Worm (Caenorhabditis elegans): ENCODE results near the gene W06H8.2.
A peak's percentile ranks its signal among the peaks of the same experiment; 100 is the strongest.

W06H8.2 gene

DNA sequence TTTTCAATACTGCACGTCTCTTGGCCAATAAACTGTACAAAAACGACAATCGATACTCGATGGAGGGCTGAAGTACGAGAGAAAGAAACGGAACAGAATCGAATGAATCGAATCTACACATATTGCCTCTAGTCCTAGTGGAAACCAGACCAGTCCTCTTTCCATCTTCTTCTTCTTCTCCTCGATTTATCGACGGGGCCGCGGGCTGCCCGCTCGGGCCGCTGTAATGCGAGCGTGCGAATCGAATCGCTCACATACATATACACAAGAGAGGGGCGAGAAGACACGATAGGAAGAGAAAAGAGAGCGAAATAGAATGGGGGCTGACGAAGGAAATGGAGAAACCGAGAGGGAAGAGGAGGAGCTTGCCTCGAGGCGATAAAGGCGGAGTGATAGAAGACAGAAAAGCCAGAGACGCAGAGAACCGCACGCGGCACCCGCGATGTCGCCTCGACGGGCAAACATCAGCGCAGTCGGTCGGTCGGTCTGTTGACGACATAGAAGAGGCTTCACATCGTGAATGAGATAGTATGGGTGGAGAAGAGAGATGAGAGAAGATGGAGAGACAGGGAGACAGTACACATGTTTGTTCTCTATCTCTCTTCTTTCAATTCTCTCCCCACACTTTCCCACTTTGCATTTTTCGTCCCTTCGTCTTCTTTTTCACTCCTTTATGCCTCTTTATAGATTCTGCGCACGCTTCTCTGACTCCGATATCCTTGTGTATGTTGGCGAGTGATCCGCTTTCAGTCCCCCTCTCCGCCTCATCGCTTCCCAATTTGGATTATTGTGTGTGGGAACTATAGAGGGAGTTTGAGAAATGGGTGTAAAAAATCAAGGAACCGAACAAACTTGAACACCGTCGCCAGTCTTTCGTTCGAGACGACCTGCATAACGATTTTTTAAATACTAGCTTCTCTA, 21.0 kb downstream of the W06H8.2 start:
- TF ChIP-seq ces-1 (GFP tag; optimal IDR thresholded peaks at IDR 0.05) (peak; percentile 73), nhr-76 (tag; optimal IDR thresholded peaks at IDR 0.05) (no peak), mls-2 (tag; optimal IDR thresholded peaks at IDR 0.05) (peak; percentile 83), unc-62 (GFP tag; optimal IDR thresholded peaks at IDR 0.05) (peak; percentile 87), lsy-2 (tag; optimal IDR thresholded peaks at IDR 0.05) (peak; percentile 63), unc-120 (tag; optimal IDR thresholded peaks at IDR 0.05; ENCODE audit: poor library complexity, severe bottlenecking) (peak; percentile 95), flh-1 (GFP tag; optimal IDR thresholded peaks at IDR 0.05) (no peak), lin-13 (tag; optimal IDR thresholded peaks at IDR 0.05) (peak; percentile 62), tbx-8 (GFP tag; optimal IDR thresholded peaks at IDR 0.05) (peak; percentile 71), elt-3 (tag; optimal IDR thresholded peaks at IDR 0.05) (peak; percentile 12), unc-39 (tag; optimal IDR thresholded peaks at IDR 0.05) (no peak), ham-2 (GFP tag; optimal IDR thresholded peaks at IDR 0.05) (peak; percentile 89), cnd-1 (tag; optimal IDR thresholded peaks at IDR 0.05) (peak; percentile 3), nhr-237 (tag; optimal IDR thresholded peaks at IDR 0.05) (peak; percentile 61), snpc-4 (tag; optimal IDR thresholded peaks at IDR 0.05) (no peak), hlh-1 (tag; optimal IDR thresholded peaks at IDR 0.05) (peak; percentile 36), drap-1 (GFP tag; optimal IDR thresholded peaks at IDR 0.05) (peak; percentile 67), lin-32 (GFP tag; optimal IDR thresholded peaks at IDR 0.05) (no peak), M03D4.4 (tag; optimal IDR thresholded peaks at IDR 0.05) (peak; percentile 64), ceh-83 (GFP tag; optimal IDR thresholded peaks at IDR 0.05) (no peak), sem-2 (GFP tag; optimal IDR thresholded peaks at IDR 0.05) (peak; percentile 8), ztf-11 (tag; optimal IDR thresholded peaks at IDR 0.05) (peak; percentile 66), zip-8 (tag; optimal IDR thresholded peaks at IDR 0.05) (no peak), ceh-39 (tag; optimal IDR thresholded peaks at IDR 0.05) (peak; percentile 40), nhr-2 (tag; optimal IDR thresholded peaks at IDR 0.05) (no peak), pha-4 (tag; optimal IDR thresholded peaks at IDR 0.05) (peak; percentile 90), nhr-12 (tag; optimal IDR thresholded peaks at IDR 0.05) (peak; percentile 82), elt-1 (tag; optimal IDR thresholded peaks at IDR 0.05; ENCODE audit: borderline replicate concordance, insufficient read depth) (no peak), blmp-1 (tag; optimal IDR thresholded peaks at IDR 0.05) (peak; percentile 35), mab-5 (tag; optimal IDR thresholded peaks at IDR 0.05) (no peak), mep-1 (tag; optimal IDR thresholded peaks at IDR 0.05) (peak; percentile 71), nhr-28 (tag; optimal IDR thresholded peaks at IDR 0.05) (no peak), ceh-43 (GFP tag; optimal IDR thresholded peaks at IDR 0.05) (no peak), sptf-1 (tag; optimal IDR thresholded peaks at IDR 0.05) (peak; percentile 81), bed-3 (GFP tag; optimal IDR thresholded peaks at IDR 0.05) (peak; percentile 24)

DNA sequence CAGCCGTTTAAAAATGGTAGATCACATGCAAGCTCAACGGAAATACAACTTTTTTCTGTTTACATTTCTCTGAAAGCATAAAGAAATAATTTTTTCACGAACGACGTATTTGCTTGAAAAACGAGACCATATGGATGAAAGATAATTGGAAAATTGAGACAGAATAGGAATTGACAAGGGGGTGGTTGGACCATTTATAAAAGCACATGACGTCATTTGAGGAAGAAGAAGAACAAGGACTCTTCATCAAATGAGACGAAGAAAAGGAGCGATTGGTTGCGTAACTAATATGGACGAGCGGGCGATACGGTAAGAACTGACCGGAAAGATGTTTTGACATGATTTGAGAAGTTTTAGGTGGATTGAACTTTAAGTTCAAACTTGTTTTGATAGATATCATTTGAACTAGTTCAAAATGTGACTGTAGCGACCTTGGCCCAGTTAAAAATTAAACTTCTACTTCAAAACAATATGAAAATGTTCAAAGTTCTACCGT, 21.9 kb downstream of the W06H8.2 start:
- TF ChIP-seq mls-2 (tag; optimal IDR thresholded peaks at IDR 0.05), result no peak
- peak; percentile 56 for TF ChIP-seq ces-1 (GFP tag; optimal IDR thresholded peaks at IDR 0.05)
- TF ChIP-seq nhr-237 (tag; optimal IDR thresholded peaks at IDR 0.05), result no peak
- TF ChIP-seq tbx-8 (GFP tag; optimal IDR thresholded peaks at IDR 0.05), result no peak
- TF ChIP-seq lsy-2 (tag; optimal IDR thresholded peaks at IDR 0.05), result peak; percentile 9
- TF ChIP-seq ceh-83 (GFP tag; optimal IDR thresholded peaks at IDR 0.05), result peak; percentile 41
- TF ChIP-seq cnd-1 (tag; optimal IDR thresholded peaks at IDR 0.05), result no peak
- no peak for TF ChIP-seq M03D4.4 (tag; optimal IDR thresholded peaks at IDR 0.05)
- no peak for TF ChIP-seq nhr-76 (tag; optimal IDR thresholded peaks at IDR 0.05)
- peak; percentile 49 for TF ChIP-seq unc-62 (GFP tag; optimal IDR thresholded peaks at IDR 0.05)
- no peak for TF ChIP-seq drap-1 (GFP tag; optimal IDR thresholded peaks at IDR 0.05)
- no peak for TF ChIP-seq unc-120 (tag; optimal IDR thresholded peaks at IDR 0.05; ENCODE audit: poor library complexity, severe bottlenecking)
- TF ChIP-seq zip-8 (tag; optimal IDR thresholded peaks at IDR 0.05), result peak; percentile 85
- TF ChIP-seq ham-2 (GFP tag; optimal IDR thresholded peaks at IDR 0.05), result no peak
- peak; percentile 10 for TF ChIP-seq lin-13 (tag; optimal IDR thresholded peaks at IDR 0.05)
- TF ChIP-seq elt-3 (tag; optimal IDR thresholded peaks at IDR 0.05), result no peak
- TF ChIP-seq unc-39 (tag; optimal IDR thresholded peaks at IDR 0.05), result peak; percentile 84
- no peak for TF ChIP-seq lin-32 (GFP tag; optimal IDR thresholded peaks at IDR 0.05)
- no peak for TF ChIP-seq blmp-1 (tag; optimal IDR thresholded peaks at IDR 0.05)
- TF ChIP-seq elt-1 (tag; optimal IDR thresholded peaks at IDR 0.05; ENCODE audit: borderline replicate concordance, insufficient read depth), result peak; percentile 43
- no peak for TF ChIP-seq mab-5 (tag; optimal IDR thresholded peaks at IDR 0.05)
- peak; percentile 21 for TF ChIP-seq ztf-11 (tag; optimal IDR thresholded peaks at IDR 0.05)
